Worm (Caenorhabditis elegans): ENCODE results near the gene twk-21.
A peak's percentile ranks its signal among the peaks of the same experiment; 100 is the strongest.

The twk-21 gene

ce11 chrX:16335396-16335795, 35.7 kb downstream of the twk-21 start:
- TF ChIP-seq W03F9.2 (tag; optimal IDR thresholded peaks at IDR 0.05) (no peak), him-1 (tag; optimal IDR thresholded peaks at IDR 0.05) (no peak), dao-5 (tag; optimal IDR thresholded peaks at IDR 0.05) (no peak)

ce11 chrX:16336940-16337339, 37.2 kb downstream of the twk-21 start:
- TF ChIP-seq W03F9.2 (tag; optimal IDR thresholded peaks at IDR 0.05) (no peak), him-1 (tag; optimal IDR thresholded peaks at IDR 0.05) (no peak), dao-5 (tag; optimal IDR thresholded peaks at IDR 0.05) (no peak)

ce11 chrX:16337399-16337798, 37.7 kb downstream of the twk-21 start:
- no peak for TF ChIP-seq him-1 (tag; optimal IDR thresholded peaks at IDR 0.05)
- no peak for TF ChIP-seq W03F9.2 (tag; optimal IDR thresholded peaks at IDR 0.05)
- no peak for TF ChIP-seq dao-5 (tag; optimal IDR thresholded peaks at IDR 0.05)

- TF ChIP-seq dao-5 (tag; optimal IDR thresholded peaks at IDR 0.05) (no peak), him-1 (tag; optimal IDR thresholded peaks at IDR 0.05) (no peak), W03F9.2 (tag; optimal IDR thresholded peaks at IDR 0.05) (no peak)
Measured at ce11 chrX:16339207-16339606, 39.5 kb downstream of the twk-21 start.

- no peak for TF ChIP-seq him-1 (tag; optimal IDR thresholded peaks at IDR 0.05)
- TF ChIP-seq dao-5 (tag; optimal IDR thresholded peaks at IDR 0.05) = no peak
- TF ChIP-seq W03F9.2 (tag; optimal IDR thresholded peaks at IDR 0.05) = no peak
Measured at ce11 chrX:16341838-16342237, 42.1 kb downstream of the twk-21 start.

ce11 chrX:16342256-16342655, 42.6 kb downstream of the twk-21 start:
- no peak for TF ChIP-seq him-1 (tag; optimal IDR thresholded peaks at IDR 0.05)
- no peak for TF ChIP-seq W03F9.2 (tag; optimal IDR thresholded peaks at IDR 0.05)
- no peak for TF ChIP-seq dao-5 (tag; optimal IDR thresholded peaks at IDR 0.05)

ce11 chrX:16343885-16344640, 44.4 kb downstream of the twk-21 start:
- TF ChIP-seq him-1 (tag; optimal IDR thresholded peaks at IDR 0.05) (no peak), W03F9.2 (tag; optimal IDR thresholded peaks at IDR 0.05) (no peak), dao-5 (tag; optimal IDR thresholded peaks at IDR 0.05) (no peak)

- TF ChIP-seq dao-5 (tag; optimal IDR thresholded peaks at IDR 0.05) = no peak
- no peak for TF ChIP-seq W03F9.2 (tag; optimal IDR thresholded peaks at IDR 0.05)
- TF ChIP-seq him-1 (tag; optimal IDR thresholded peaks at IDR 0.05) = no peak
Measured at ce11 chrX:16345296-16345695, 45.6 kb downstream of the twk-21 start.

- TF ChIP-seq W03F9.2 (tag; optimal IDR thresholded peaks at IDR 0.05) = peak; percentile 5
- no peak for TF ChIP-seq dao-5 (tag; optimal IDR thresholded peaks at IDR 0.05)
Measured at ce11 chrX:16346212-16346883, 46.7 kb downstream of the twk-21 start.

- TF ChIP-seq him-1 (tag; optimal IDR thresholded peaks at IDR 0.05) (no peak), dao-5 (tag; optimal IDR thresholded peaks at IDR 0.05) (no peak), W03F9.2 (tag; optimal IDR thresholded peaks at IDR 0.05) (no peak)
Measured at ce11 chrX:16349019-16349418, 49.3 kb downstream of the twk-21 start.

- TF ChIP-seq dao-5 (tag; optimal IDR thresholded peaks at IDR 0.05) = no peak
- no peak for TF ChIP-seq him-1 (tag; optimal IDR thresholded peaks at IDR 0.05)
- TF ChIP-seq W03F9.2 (tag; optimal IDR thresholded peaks at IDR 0.05) = no peak
Measured at ce11 chrX:16352503-16352902, 52.8 kb downstream of the twk-21 start.

All from whole organism, L4/young adult.